Fruit fly (Drosophila melanogaster) whole organism, embryonic: Measurements from ENCODE around the gene Chrac-16.
A peak's percentile ranks its signal among the peaks of the same experiment; 100 is the strongest.

ENCODE experiments used
- B-H2 ChIP-seq: fragments of 200-800 bp; sonication (Bioruptor generic); optimal IDR thresholded peaks from 2 replicates; lab custom pipeline; 2018; ENCODE audit warnings: missing biosample characterization, mild to moderate bottlenecking, missing genetic modification characterization
- CG11085 ChIP-seq: fragments of 200-800 bp; sonication (Bioruptor generic); IDR thresholded peaks from 2 replicates; pipeline ENCODE4 v1.3.6; 2022; ENCODE audit warnings: missing biosample characterization, missing genetic modification characterization
- CG12219 ChIP-seq: fragments of 200-800 bp; sonication (Bioruptor generic); optimal IDR thresholded peaks from 3 replicates; lab custom pipeline; 2018; ENCODE audit warnings: missing biosample characterization, mild to moderate bottlenecking, missing genetic modification characterization
- CG12236 ChIP-seq: fragments of 200-800 bp; sonication (Bioruptor generic); optimal IDR thresholded peaks from 2 replicates; lab custom pipeline; 2016; ENCODE audit warnings: missing biosample characterization, missing genetic modification characterization
- CG12744 ChIP-seq: fragments of 200-800 bp; sonication (Bioruptor generic); optimal IDR thresholded peaks from 2 replicates; lab custom pipeline; 2016; ENCODE audit warnings: missing biosample characterization, missing genetic modification characterization
- CG13287 ChIP-seq: fragments of 200-800 bp; sonication (Bioruptor generic); IDR thresholded peaks from 2 replicates; pipeline ENCODE4 v1.3.6; 2022; ENCODE audit warnings: missing biosample characterization, missing genetic modification characterization; ENCODE audit not compliant: partially characterized antibody
- CG13624 ChIP-seq: fragments of 200-800 bp; sonication (Bioruptor generic); optimal IDR thresholded peaks from 2 replicates; lab custom pipeline; 2016; ENCODE audit warnings: missing biosample characterization, missing genetic modification characterization
- CG1529 ChIP-seq: fragments of 200-800 bp; sonication (Bioruptor generic); optimal IDR thresholded peaks from 3 replicates; lab custom pipeline; 2018; ENCODE audit warnings: missing biosample characterization, missing genetic modification characterization
- CG15514 ChIP-seq: fragments of 200-800 bp; sonication (Bioruptor generic); optimal IDR thresholded peaks from 3 replicates; lab custom pipeline; 2017; ENCODE audit warnings: missing biosample characterization, missing genetic modification characterization, mild to moderate bottlenecking, moderate library complexity, missing genetic modification reagents
- CG1647 ChIP-seq: fragments of 200-800 bp; sonication (Bioruptor generic); optimal IDR thresholded peaks from 3 replicates; lab custom pipeline; 2016; ENCODE audit warnings: missing biosample characterization, missing genetic modification characterization
- CG17186 ChIP-seq: fragments of 200-800 bp; sonication (Bioruptor generic); optimal IDR thresholded peaks from 3 replicates; lab custom pipeline; 2017; ENCODE audit warnings: missing biosample characterization, missing genetic modification reagents, missing genetic modification characterization
- CG18619 ChIP-seq: fragments of 200-800 bp; sonication (Bioruptor generic); optimal IDR thresholded peaks from 3 replicates; lab custom pipeline; 2017; ENCODE audit warnings: missing biosample characterization, mild to moderate bottlenecking, missing genetic modification characterization
- CG2199 ChIP-seq: fragments of 200-800 bp; sonication (Bioruptor generic); IDR thresholded peaks from 3 replicates; pipeline ENCODE4 v1.3.6; 2022; ENCODE audit warnings: missing biosample characterization, missing genetic modification characterization
- CG2712 ChIP-seq: fragments of 200-800 bp; optimal IDR thresholded peaks from 3 replicates; lab custom pipeline; 2019; ENCODE audit warnings: missing biosample characterization, mild to moderate bottlenecking, missing genetic modification characterization, moderate library complexity
- CG2875 ChIP-seq: fragments of 200-800 bp; sonication (Bioruptor generic); optimal IDR thresholded peaks from 2 replicates; lab custom pipeline; 2017; ENCODE audit warnings: missing biosample characterization, mild to moderate bottlenecking, missing genetic modification characterization, missing genetic modification reagents
- CG34224 ChIP-seq: fragments of 200-800 bp; sonication (Bioruptor generic); IDR thresholded peaks from 3 replicates; pipeline ENCODE4 v1.3.6; 2022; ENCODE audit warnings: missing biosample characterization, missing genetic modification characterization; ENCODE audit not compliant: partially characterized antibody
- CG4360 ChIP-seq: fragments of 200-800 bp; sonication (Bioruptor generic); IDR thresholded peaks from 2 replicates; pipeline ENCODE4 v1.3.6; 2022; ENCODE audit warnings: missing biosample characterization, missing genetic modification characterization
- CG43689 ChIP-seq: fragments of 200-800 bp; sonication (Bioruptor generic); IDR thresholded peaks from 2 replicates; pipeline ENCODE4 v1.3.6; 2022; ENCODE audit warnings: missing biosample characterization, missing genetic modification characterization
- CG7963 ChIP-seq: fragments of 200-800 bp; sonication (Bioruptor generic); IDR thresholded peaks from 3 replicates; pipeline ENCODE4 v1.3.6; 2022; ENCODE audit warnings: missing biosample characterization, missing genetic modification characterization; ENCODE audit not compliant: partially characterized antibody
- CG9727 ChIP-seq: fragments of 200-800 bp; sonication (Bioruptor generic); optimal IDR thresholded peaks from 3 replicates; lab custom pipeline; 2017; ENCODE audit warnings: missing biosample characterization, mild to moderate bottlenecking, missing genetic modification characterization
- CoRest ChIP-seq: fragments of 200-800 bp; sonication (Bioruptor generic); optimal IDR thresholded peaks from 3 replicates; lab custom pipeline; 2018; ENCODE audit warnings: missing biosample characterization, mild to moderate bottlenecking, missing genetic modification characterization, moderate library complexity
- CrebB ChIP-seq: fragments of 200-800 bp; sonication (Bioruptor generic); optimal IDR thresholded peaks from 3 replicates; lab custom pipeline; 2018; ENCODE audit warnings: missing biosample characterization, mild to moderate bottlenecking, missing genetic modification characterization
- Dbx ChIP-seq: fragments of 200-800 bp; sonication (Bioruptor generic); IDR thresholded peaks from 3 replicates; pipeline ENCODE4 v1.3.6; 2022; ENCODE audit warnings: missing biosample characterization, missing genetic modification characterization
- Dp ChIP-seq: fragments of 200-800 bp; sonication (Bioruptor generic); optimal IDR thresholded peaks from 2 replicates; lab custom pipeline; 2018; ENCODE audit warnings: missing biosample characterization, mild to moderate bottlenecking, missing genetic modification characterization, moderate library complexity
- Ets65A ChIP-seq: fragments of 200-800 bp; sonication (Bioruptor generic); peaks from one replicate; lab custom pipeline; 2016; ENCODE audit warnings: missing biosample characterization, missing genetic modification characterization
- Hand ChIP-seq: fragments of 200-800 bp; sonication (Bioruptor generic); optimal IDR thresholded peaks from 2 replicates; lab custom pipeline; 2017; ENCODE audit warnings: mild to moderate bottlenecking, missing biosample characterization, missing genetic modification reagents, missing genetic modification characterization
- MTF-1 ChIP-seq: fragments of 200-800 bp; sonication (Bioruptor generic); optimal IDR thresholded peaks from 2 replicates; lab custom pipeline; 2018; ENCODE audit warnings: missing biosample characterization, mild to moderate bottlenecking, missing genetic modification characterization, borderline replicate concordance
- Nf-YB ChIP-seq: fragments of 200-800 bp; sonication (Bioruptor generic); optimal IDR thresholded peaks from 3 replicates; lab custom pipeline; 2019; ENCODE audit warnings: missing biosample characterization, mild to moderate bottlenecking, missing genetic modification characterization, moderate library complexity
- Scr ChIP-seq: fragments of 200-800 bp; sonication (Bioruptor generic); IDR thresholded peaks from 2 replicates; pipeline ENCODE4 v1.3.6; 2022; ENCODE audit warnings: missing biosample characterization, missing genetic modification characterization; ENCODE audit not compliant: partially characterized antibody
- ac ChIP-seq: fragments of 200-800 bp; sonication (Bioruptor generic); optimal IDR thresholded peaks from 3 replicates; lab custom pipeline; 2017; ENCODE audit warnings: missing biosample characterization, mild to moderate bottlenecking, missing genetic modification characterization
- al ChIP-seq: fragments of 200-800 bp; sonication (Bioruptor generic); IDR thresholded peaks from 2 replicates; pipeline ENCODE4 v1.3.6; 2022; ENCODE audit warnings: missing biosample characterization, missing genetic modification characterization
- az2 ChIP-seq: fragments of 200-800 bp; sonication (Bioruptor generic); optimal IDR thresholded peaks from 3 replicates; lab custom pipeline; 2016; ENCODE audit warnings: missing biosample characterization, missing genetic modification characterization
- cg ChIP-seq: fragments of 200-800 bp; sonication (Bioruptor generic); optimal IDR thresholded peaks from 3 replicates; lab custom pipeline; 2019; ENCODE audit warnings: missing biosample characterization, mild to moderate bottlenecking, missing genetic modification characterization, moderate library complexity
- dpn ChIP-seq, 2 experiments: fragments of 200-800 bp; sonication (Bioruptor generic); optimal IDR thresholded peaks; 3 replicates each; lab custom pipeline; 2016; ENCODE audit warnings: missing biosample characterization in 2 of 2, missing genetic modification characterization in 2 of 2
- dysf ChIP-seq: fragments of 200-800 bp; sonication (Bioruptor generic); IDR thresholded peaks from 3 replicates; pipeline ENCODE4 v1.3.6; 2022; ENCODE audit warnings: missing biosample characterization, missing genetic modification characterization
- fd102C ChIP-seq: fragments of 200-800 bp; sonication (Bioruptor generic); optimal IDR thresholded peaks from 2 replicates; lab custom pipeline; 2018; ENCODE audit warnings: missing biosample characterization, mild to moderate bottlenecking, missing genetic modification characterization, moderate library complexity
- hbn ChIP-seq: fragments of 200-800 bp; sonication (Bioruptor generic); IDR thresholded peaks from 2 replicates; pipeline ENCODE4 v1.3.6; 2022; ENCODE audit warnings: missing biosample characterization, missing genetic modification characterization; ENCODE audit not compliant: partially characterized antibody
- hth ChIP-seq: fragments of >200 bp; optimal IDR thresholded peaks from 2 replicates; lab custom pipeline; 2017; ENCODE audit warnings: inconsistent platforms
- maf-S ChIP-seq: fragments of 200-800 bp; sonication (Bioruptor generic); optimal IDR thresholded peaks from 2 replicates; lab custom pipeline; 2016; ENCODE audit warnings: missing biosample characterization, missing genetic modification characterization
- nerfin-1 ChIP-seq: fragments of 200-800 bp; sonication (Bioruptor generic); optimal IDR thresholded peaks from 3 replicates; lab custom pipeline; 2019; ENCODE audit warnings: missing biosample characterization, mild to moderate bottlenecking, missing genetic modification characterization, moderate library complexity
- otp ChIP-seq: fragments of 200-800 bp; sonication (Bioruptor generic); IDR thresholded peaks from 3 replicates; pipeline ENCODE4, ENCODE4 v1.3.6; 2022; ENCODE audit warnings: missing biosample characterization, missing genetic modification characterization
- prd ChIP-seq, 3 experiments: fragments of >200 bp in 2 of 3; fragments of 200-800 bp in 1 of 3; sonication (Bioruptor generic) in 1 of 3; optimal IDR thresholded peaks in 2 of 3; IDR thresholded peaks in 1 of 3; 2 replicates in 2 of 3; 3 replicates in 1 of 3; pipeline versions ENCODE4 v1.3.6 to Lab custom; 2017 to 2022; ENCODE audit warnings: missing biosample characterization in 1 of 3, missing genetic modification characterization in 1 of 3
- shn ChIP-seq: fragments of 200-800 bp; sonication (Bioruptor generic); optimal IDR thresholded peaks from 3 replicates; lab custom pipeline; 2016; ENCODE audit warnings: missing biosample characterization, missing genetic modification characterization
- ssp ChIP-seq: fragments of 200-800 bp; sonication (Bioruptor generic); IDR thresholded peaks from 2 replicates; pipeline ENCODE4 v1.3.6; 2022; ENCODE audit warnings: missing biosample characterization, missing genetic modification characterization
- stc ChIP-seq: fragments of 200-800 bp; sonication (Bioruptor generic); IDR thresholded peaks from 2 replicates; pipeline ENCODE4 v1.3.6; 2022; ENCODE audit warnings: missing biosample characterization, missing genetic modification characterization
- stwl ChIP-seq: fragments of 200-800 bp; sonication (Bioruptor generic); optimal IDR thresholded peaks from 3 replicates; lab custom pipeline; 2018; ENCODE audit warnings: missing biosample characterization, mild to moderate bottlenecking, missing genetic modification characterization, moderate library complexity
- tna ChIP-seq: fragments of 200-800 bp; sonication (Bioruptor generic); IDR thresholded peaks from 2 replicates; pipeline ENCODE4 v1.3.6; 2022; ENCODE audit warnings: missing biosample characterization, missing genetic modification characterization; ENCODE audit not compliant: partially characterized antibody
- twi ChIP-seq: fragments of 200-800 bp; optimal IDR thresholded peaks from 2 replicates; lab custom pipeline; 2019; ENCODE audit warnings: missing biosample characterization, mild to moderate bottlenecking, missing genetic modification characterization, moderate library complexity

Gene Chrac-16

DNA sequence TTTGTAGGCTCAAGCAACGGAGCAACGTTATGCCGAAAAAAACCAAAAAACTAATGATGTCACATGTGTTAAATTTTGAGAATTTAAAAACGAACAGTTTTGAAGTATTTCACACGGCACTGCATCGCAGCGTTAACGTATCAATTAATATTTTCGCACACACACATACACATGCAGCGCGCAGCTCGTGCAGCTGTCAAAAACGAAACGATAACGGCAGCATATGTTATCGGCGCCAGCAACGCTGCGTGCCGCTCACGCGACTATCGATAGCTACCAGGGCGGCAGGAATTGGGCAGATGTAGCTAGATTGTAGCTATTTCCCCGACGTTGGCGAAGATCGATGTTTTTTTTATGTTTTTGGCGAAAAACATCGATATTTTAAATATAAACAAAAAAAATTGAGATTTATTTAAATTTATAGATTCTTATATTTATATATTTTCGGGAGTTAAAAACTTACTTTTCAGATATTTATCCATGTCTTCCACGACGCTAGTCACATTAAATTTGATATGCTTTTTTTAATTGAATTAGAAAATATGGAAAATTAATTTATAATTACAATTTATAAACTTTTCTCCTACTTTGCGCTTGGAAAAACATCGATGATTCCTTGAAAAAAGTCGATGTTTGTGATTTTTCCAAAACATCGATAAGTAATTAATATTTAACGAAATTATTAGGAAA is 11.2 kb upstream of the Chrac-16 start, which contains the start of gene Usp7 (continued):
- TF ChIP-seq prd (optimal IDR thresholded peaks at IDR 0.05; lab: Kevin White, UChicago) (no peak), prd (GFP tag; IDR thresholded peaks at IDR 0.05; lab: Robert Waterston, UW) (0 out of 3 replicates have a peak, but pooled peaks have one; percentile 28), Dp (GFP tag; lab: Kevin White, UChicago) (peak; percentile 55), tna (peak; percentile 92), CG7963 (peak; percentile 95), CrebB (no peak), CG34224 (GFP tag; lab: Robert Waterston, UW) (peak; percentile 91), Hand (GFP tag; lab: Kevin White, UChicago) (peak; percentile 7), Ets65A (GFP tag; lab: Kevin White, UChicago) (peak; percentile 58), CoRest (peak; percentile 48), dpn (GFP tag; optimal IDR thresholded peaks at IDR 0.05; lab: Kevin White, UChicago) (peak in 1 of 2 experiments; percentile 35), otp (GFP tag; lab: Robert Waterston, UW) (no peak), CG1647 (GFP tag; lab: Kevin White, UChicago) (no peak), dysf (GFP tag; lab: Robert Waterston, UW) (peak; percentile 6; the same call in 1 of the 3 replicates), ssp (GFP tag; lab: Robert Waterston, UW) (peak; percentile 94), fd102C (GFP tag; lab: Kevin White, UChicago) (no peak), Dbx (GFP tag; lab: Robert Waterston, UW) (peak; percentile 58; the same call in 1 of the 3 replicates), ac (GFP tag; lab: Kevin White, UChicago) (no peak), CG2712 (tag; lab: Kevin White, UChicago) (peak; percentile 48), CG12744 (no peak), CG13624 (peak; percentile 29), CG17186 (GFP tag; lab: Kevin White, UChicago) (peak; percentile 42), CG43689 (GFP tag; lab: Robert Waterston, UW) (no peak), al (0 out of 2 replicates have a peak, but pooled peaks have one; percentile 12), hth (no peak), Scr (GFP tag; lab: Robert Waterston, UW) (peak; percentile 91), shn (GFP tag; lab: Kevin White, UChicago) (no peak), CG11085 (GFP tag; lab: Robert Waterston, UW) (peak; percentile 45; the same call in 1 of the 2 replicates), stc (GFP tag; lab: Robert Waterston, UW) (no peak), hbn (GFP tag; lab: Robert Waterston, UW) (peak; percentile 91), CG18619 (no peak), CG12219 (GFP tag; lab: Kevin White, UChicago) (no peak), nerfin-1 (peak; percentile 42), twi (tag; lab: Kevin White, UChicago) (peak; percentile 30), CG12236 (GFP tag; lab: Kevin White, UChicago) (no peak), maf-S (GFP tag; lab: Kevin White, UChicago) (peak; percentile 2), CG9727 (GFP tag; lab: Kevin White, UChicago) (peak; percentile 9), CG4360 (peak; percentile 35; the same call in 1 of the 2 replicates), CG15514 (no peak), Nf-YB (GFP tag; lab: Kevin White, UChicago) (no peak), stwl (tag; lab: Kevin White, UChicago) (peak; percentile 79), CG13287 (GFP tag; lab: Robert Waterston, UW) (peak; percentile 95), CG2875 (no peak), az2 (no peak), CG2199 (GFP tag; lab: Robert Waterston, UW) (no peak), CG1529 (GFP tag; lab: Kevin White, UChicago) (no peak), MTF-1 (GFP tag; lab: Kevin White, UChicago) (peak; percentile 49), B-H2 (peak; percentile 8), cg (GFP tag; lab: Kevin White, UChicago) (peak; percentile 89)
